Fruit fly (Drosophila melanogaster) whole organism, embryonic: ENCODE measurements around the gene topi.

Source experiments
- ATbp ChIP-seq: fragments of 200-800 bp; sonication (Bioruptor generic); optimal IDR thresholded peaks from 2 replicates; lab custom pipeline; 2017; ENCODE audit warnings: missing biosample characterization, mild to moderate bottlenecking, missing genetic modification characterization, missing genetic modification reagents
- Adf1 ChIP-seq: fragments of 200-800 bp; sonication (Bioruptor generic); IDR thresholded peaks from 2 replicates; pipeline ENCODE4 v1.3.6; 2022; ENCODE audit warnings: missing biosample characterization, missing genetic modification characterization
- CG10565 ChIP-seq: fragments of 200-800 bp; sonication (Bioruptor generic); optimal IDR thresholded peaks from 3 replicates; lab custom pipeline; 2016; ENCODE audit warnings: missing biosample characterization, mild to moderate bottlenecking, missing genetic modification characterization
- CG11398 ChIP-seq: fragments of 200-800 bp; sonication (Bioruptor generic); optimal IDR thresholded peaks from 2 replicates; lab custom pipeline; 2016; ENCODE audit warnings: missing biosample characterization, missing genetic modification characterization
- CG11560 ChIP-seq: fragments of 200-800 bp; sonication (Bioruptor generic); IDR thresholded peaks from 3 replicates; pipeline ENCODE4 v1.3.6; 2022; ENCODE audit warnings: missing biosample characterization, missing genetic modification characterization
- CG1233 ChIP-seq: fragments of 200-800 bp; sonication (Bioruptor generic); optimal IDR thresholded peaks from 4 replicates; lab custom pipeline; 2018; ENCODE audit warnings: missing biosample characterization, mild to moderate bottlenecking, missing genetic modification characterization
- CG12769 ChIP-seq: fragments of 200-800 bp; sonication (Bioruptor generic); optimal IDR thresholded peaks from 2 replicates; lab custom pipeline; 2019; ENCODE audit warnings: missing biosample characterization, mild to moderate bottlenecking, missing genetic modification characterization, moderate library complexity
- CG2116 ChIP-seq: fragments of 200-800 bp; sonication (Bioruptor generic); optimal IDR thresholded peaks from 3 replicates; lab custom pipeline; 2018; ENCODE audit warnings: missing biosample characterization, mild to moderate bottlenecking, missing genetic modification characterization
- CG2712 ChIP-seq: fragments of 200-800 bp; optimal IDR thresholded peaks from 3 replicates; lab custom pipeline; 2019; ENCODE audit warnings: missing biosample characterization, mild to moderate bottlenecking, missing genetic modification characterization, moderate library complexity
- CG2889 ChIP-seq: fragments of 200-800 bp; sonication (Bioruptor generic); IDR thresholded peaks from 3 replicates; pipeline ENCODE4 v1.3.6; 2022; ENCODE audit warnings: missing biosample characterization, missing genetic modification characterization
- CG4617 ChIP-seq: fragments of 200-800 bp; sonication (Bioruptor generic); optimal IDR thresholded peaks from 3 replicates; lab custom pipeline; 2016; ENCODE audit warnings: missing biosample characterization, missing genetic modification characterization, borderline replicate concordance
- CG5180 ChIP-seq: fragments of 200-800 bp; sonication (Bioruptor generic); optimal IDR thresholded peaks from 3 replicates; lab custom pipeline; 2017; ENCODE audit warnings: missing biosample characterization, missing genetic modification characterization, mild to moderate bottlenecking, moderate library complexity, missing genetic modification reagents
- CG7963 ChIP-seq: fragments of 200-800 bp; sonication (Bioruptor generic); IDR thresholded peaks from 3 replicates; pipeline ENCODE4 v1.3.6; 2022; ENCODE audit warnings: missing biosample characterization, missing genetic modification characterization; ENCODE audit not compliant: partially characterized antibody
- CG8924 ChIP-seq: fragments of 200-800 bp; optimal IDR thresholded peaks from 3 replicates; lab custom pipeline; 2019; ENCODE audit warnings: missing biosample characterization, mild to moderate bottlenecking, missing genetic modification characterization, moderate library complexity
- CG9609 ChIP-seq: fragments of 200-800 bp; sonication (Bioruptor generic); optimal IDR thresholded peaks from 3 replicates; lab custom pipeline; 2016; ENCODE audit warnings: missing biosample characterization, missing genetic modification characterization
- CG9797 ChIP-seq: fragments of 200-800 bp; sonication (Bioruptor generic); optimal IDR thresholded peaks from 3 replicates; lab custom pipeline; 2018; ENCODE audit warnings: missing biosample characterization, mild to moderate bottlenecking, missing genetic modification characterization
- CHES-1-like ChIP-seq: fragments of 200-800 bp; sonication (Bioruptor generic); optimal IDR thresholded peaks from 2 replicates; lab custom pipeline; 2016; ENCODE audit warnings: missing biosample characterization, missing genetic modification characterization
- D19B ChIP-seq: fragments of 200-800 bp; sonication (Bioruptor generic); optimal IDR thresholded peaks from 2 replicates; lab custom pipeline; 2017; ENCODE audit warnings: missing biosample characterization, mild to moderate bottlenecking, missing genetic modification characterization
- H2.0 ChIP-seq: fragments of 200-800 bp; sonication (Bioruptor generic); IDR thresholded peaks from 2 replicates; pipeline ENCODE4 v1.3.6; 2022; ENCODE audit warnings: missing biosample characterization, missing genetic modification characterization
- HHEX ChIP-seq: fragments of 200-800 bp; sonication (Bioruptor generic); optimal IDR thresholded peaks from 3 replicates; lab custom pipeline; 2017; ENCODE audit warnings: missing biosample characterization, mild to moderate bottlenecking, missing genetic modification characterization, missing genetic modification reagents
- Meics ChIP-seq: fragments of 200-800 bp; sonication (Bioruptor generic); optimal IDR thresholded peaks from 2 replicates; lab custom pipeline; 2017; ENCODE audit warnings: missing biosample characterization, mild to moderate bottlenecking, missing genetic modification characterization
- Myb ChIP-seq: fragments of 200-800 bp; sonication (Bioruptor generic); optimal IDR thresholded peaks from 2 replicates; lab custom pipeline; 2016; ENCODE audit warnings: missing biosample characterization, missing genetic modification characterization
- NfI ChIP-seq: fragments of 200-800 bp; sonication (Bioruptor generic); optimal IDR thresholded peaks from 3 replicates; lab custom pipeline; 2018; ENCODE audit warnings: missing biosample characterization, mild to moderate bottlenecking, missing genetic modification characterization, moderate library complexity
- Oli ChIP-seq: fragments of 200-800 bp; sonication (Bioruptor generic); optimal IDR thresholded peaks from 2 replicates; lab custom pipeline; 2018; ENCODE audit warnings: missing biosample characterization, mild to moderate bottlenecking, missing genetic modification characterization, moderate library complexity
- Ravus ChIP-seq: fragments of 200-800 bp; sonication (Bioruptor generic); IDR thresholded peaks from 2 replicates; pipeline ENCODE4 v1.3.6; 2022; ENCODE audit warnings: missing biosample characterization, missing genetic modification characterization
- Rfx ChIP-seq: fragments of 200-800 bp; sonication (Bioruptor generic); IDR thresholded peaks from 2 replicates; pipeline ENCODE4 v1.3.6; 2022; ENCODE audit warnings: missing biosample characterization, missing genetic modification characterization
- Sin3A ChIP-seq: fragments of >200 bp; optimal IDR thresholded peaks from 2 replicates; lab custom pipeline; 2018
- Six4 ChIP-seq: fragments of 200-800 bp; sonication (Bioruptor generic); optimal IDR thresholded peaks from 2 replicates; lab custom pipeline; 2016; ENCODE audit warnings: missing biosample characterization, missing genetic modification characterization
- Sox102F ChIP-seq: fragments of 200-800 bp; sonication (Bioruptor generic); optimal IDR thresholded peaks from 2 replicates; lab custom pipeline; 2018; ENCODE audit warnings: missing biosample characterization, mild to moderate bottlenecking, missing genetic modification characterization, moderate library complexity
- YL-1 ChIP-seq: fragments of 200-800 bp; sonication (Bioruptor generic); optimal IDR thresholded peaks from 3 replicates; lab custom pipeline; 2017; ENCODE audit warnings: missing biosample characterization, mild to moderate bottlenecking, missing genetic modification characterization
- ac ChIP-seq: fragments of 200-800 bp; sonication (Bioruptor generic); optimal IDR thresholded peaks from 3 replicates; lab custom pipeline; 2017; ENCODE audit warnings: missing biosample characterization, mild to moderate bottlenecking, missing genetic modification characterization
- bcd ChIP-seq: fragments of 200-800 bp; sonication (Bioruptor generic); optimal IDR thresholded peaks from 2 replicates; lab custom pipeline; 2017; ENCODE audit warnings: missing biosample characterization, mild to moderate bottlenecking, missing genetic modification characterization
- cato ChIP-seq: fragments of 200-800 bp; sonication (Bioruptor generic); optimal IDR thresholded peaks from 2 replicates; lab custom pipeline; 2016; ENCODE audit warnings: missing biosample characterization, missing genetic modification characterization, borderline replicate concordance
- caup ChIP-seq: fragments of 200-800 bp; sonication (Bioruptor generic); optimal IDR thresholded peaks from 3 replicates; lab custom pipeline; 2017; ENCODE audit warnings: missing biosample characterization, mild to moderate bottlenecking, missing genetic modification characterization, moderate library complexity; ENCODE audit not compliant: severe bottlenecking
- emc ChIP-seq: fragments of 200-800 bp; sonication (Bioruptor generic); optimal IDR thresholded peaks from 2 replicates; lab custom pipeline; 2016; ENCODE audit warnings: missing biosample characterization, missing genetic modification characterization
- ems ChIP-seq: fragments of 200-800 bp; sonication (Bioruptor generic); optimal IDR thresholded peaks from 3 replicates; lab custom pipeline; 2016; ENCODE audit warnings: missing biosample characterization, missing genetic modification characterization
- fd64A ChIP-seq: fragments of 200-800 bp; sonication (Bioruptor generic); optimal IDR thresholded peaks from 3 replicates; lab custom pipeline; 2018; ENCODE audit warnings: missing biosample characterization, mild to moderate bottlenecking, missing genetic modification characterization
- fd96Cb ChIP-seq: fragments of 200-800 bp; sonication (Bioruptor generic); optimal IDR thresholded peaks from 2 replicates; lab custom pipeline; 2018; ENCODE audit warnings: missing biosample characterization, mild to moderate bottlenecking, missing genetic modification characterization, moderate library complexity
- grau ChIP-seq: fragments of 200-800 bp; optimal IDR thresholded peaks from 3 replicates; lab custom pipeline; 2019; ENCODE audit warnings: missing biosample characterization, mild to moderate bottlenecking, missing genetic modification characterization, moderate library complexity
- gro ChIP-seq: fragments of 200-800 bp; sonication (Bioruptor generic); optimal IDR thresholded peaks from 2 replicates; lab custom pipeline; 2016; ENCODE audit warnings: missing biosample characterization, missing genetic modification characterization
- gt ChIP-seq: fragments of 200-800 bp; sonication (Bioruptor generic); IDR thresholded peaks from 2 replicates; pipeline ENCODE4 v1.3.6; 2022; ENCODE audit warnings: missing biosample characterization, missing genetic modification characterization
- jigr1 ChIP-seq: fragments of 200-800 bp; sonication (Bioruptor generic); IDR thresholded peaks from 3 replicates; pipeline ENCODE4 v1.3.6; 2022; ENCODE audit warnings: missing biosample characterization, missing genetic modification characterization
- ken ChIP-seq: fragments of 200-800 bp; sonication (Bioruptor generic); IDR thresholded peaks from 3 replicates; pipeline ENCODE4 v1.3.6; 2022; ENCODE audit warnings: missing biosample characterization, missing genetic modification characterization
- luna ChIP-seq: fragments of 200-800 bp; sonication (Bioruptor generic); optimal IDR thresholded peaks from 2 replicates; lab custom pipeline; 2016; ENCODE audit warnings: missing biosample characterization, missing genetic modification characterization
- pzg ChIP-seq: fragments of 200-800 bp; sonication (Bioruptor generic); optimal IDR thresholded peaks from 3 replicates; lab custom pipeline; 2018; ENCODE audit warnings: missing biosample characterization, mild to moderate bottlenecking, missing genetic modification characterization, moderate library complexity
- ro ChIP-seq: fragments of 200-800 bp; sonication (Bioruptor generic); IDR thresholded peaks from 2 replicates; pipeline ENCODE4 v1.3.6; 2022; ENCODE audit warnings: missing biosample characterization, missing genetic modification characterization
- row ChIP-seq: fragments of 200-800 bp; sonication (Bioruptor generic); IDR thresholded peaks from 3 replicates; pipeline ENCODE4 v1.3.6; 2022; ENCODE audit warnings: missing biosample characterization, missing genetic modification characterization
- sima ChIP-seq: fragments of 200-800 bp; sonication (Bioruptor generic); optimal IDR thresholded peaks from 2 replicates; lab custom pipeline; 2016; ENCODE audit warnings: missing biosample characterization, missing genetic modification characterization
- sna ChIP-seq: fragments of 200-800 bp; sonication (Bioruptor generic); IDR thresholded peaks from 2 replicates; pipeline ENCODE4 v1.3.6; 2022; ENCODE audit warnings: missing biosample characterization, missing genetic modification characterization; ENCODE audit not compliant: partially characterized antibody
- sr ChIP-seq: fragments of 200-800 bp; sonication (Bioruptor generic); IDR thresholded peaks from 3 replicates; pipeline ENCODE4 v1.3.6; 2022; ENCODE audit warnings: missing biosample characterization, missing genetic modification characterization
- trem ChIP-seq: fragments of 200-800 bp; optimal IDR thresholded peaks from 3 replicates; lab custom pipeline; 2019; ENCODE audit warnings: missing biosample characterization, mild to moderate bottlenecking, missing genetic modification characterization, moderate library complexity
- unc-4 ChIP-seq: fragments of 200-800 bp; sonication (Bioruptor generic); IDR thresholded peaks from 2 replicates; pipeline ENCODE4 v1.3.6; 2022; ENCODE audit warnings: missing biosample characterization, missing genetic modification characterization; ENCODE audit not compliant: partially characterized antibody

Gene topi

dm6 chr3R:9793018-9793417, 18.1 kb downstream of the topi start, which contains the start of gene CG8516 (continued):
- peak; percentile 31 for TF ChIP-seq CG2116 (GFP tag; lab: Kevin White, UChicago)
- no peak for TF ChIP-seq sr (GFP tag; lab: Robert Waterston, UW)
- no peak for TF ChIP-seq HHEX (GFP tag; lab: Kevin White, UChicago)
- no peak for TF ChIP-seq CG12769 (tag; lab: Kevin White, UChicago)
- no peak for TF ChIP-seq ATbp (GFP tag; lab: Kevin White, UChicago)
- TF ChIP-seq Six4 (GFP tag; lab: Kevin White, UChicago) = no peak
- no peak for TF ChIP-seq caup (GFP tag; lab: Kevin White, UChicago)
- TF ChIP-seq CG11398 (GFP tag; lab: Kevin White, UChicago) = no peak
- 0 out of 2 replicates have a peak, but pooled peaks have one; percentile 10 for TF ChIP-seq Adf1
- peak; percentile 30 for TF ChIP-seq CG2712
- no peak for TF ChIP-seq CG11560
- TF ChIP-seq luna (GFP tag; lab: Kevin White, UChicago) = no peak
- peak; percentile 0 for TF ChIP-seq Meics (GFP tag; lab: Kevin White, UChicago)
- peak; percentile 21 for TF ChIP-seq Sin3A (lab: Kevin White, UChicago)
- TF ChIP-seq Myb = peak; percentile 95
- TF ChIP-seq fd64A (GFP tag; lab: Kevin White, UChicago) = no peak
- TF ChIP-seq CG8924 (tag; lab: Kevin White, UChicago) = peak; percentile 23
- TF ChIP-seq Sox102F (GFP tag; lab: Kevin White, UChicago) = no peak
- no peak for TF ChIP-seq gro (GFP tag; lab: Kevin White, UChicago)
- no peak for TF ChIP-seq bcd
- no peak for TF ChIP-seq CG5180 (GFP tag; lab: Kevin White, UChicago)
- TF ChIP-seq CG9609 (GFP tag; lab: Kevin White, UChicago) = no peak
- no peak for TF ChIP-seq sna (GFP tag; lab: Robert Waterston, UW)
- TF ChIP-seq pzg (GFP tag; lab: Kevin White, UChicago) = peak; percentile 83
- TF ChIP-seq Rfx (GFP tag; lab: Robert Waterston, UW) = peak; percentile 33; the same call in 1 of the 2 replicates
- TF ChIP-seq CG9797 (GFP tag; lab: Kevin White, UChicago) = peak; percentile 93
- no peak for TF ChIP-seq ken (GFP tag; lab: Robert Waterston, UW)
- peak; percentile 60 for TF ChIP-seq trem (tag; lab: Kevin White, UChicago)
- TF ChIP-seq CG2889 (GFP tag; lab: Robert Waterston, UW) = no peak
- TF ChIP-seq ems (GFP tag; lab: Kevin White, UChicago) = no peak
- no peak for TF ChIP-seq ro
- TF ChIP-seq unc-4 (GFP tag; lab: Robert Waterston, UW) = peak; percentile 20; the same call in 1 of the 2 replicates
- no peak for TF ChIP-seq CG10565 (GFP tag; lab: Kevin White, UChicago)
- peak; percentile 18 for TF ChIP-seq grau
- peak; percentile 91 for TF ChIP-seq CG4617
- TF ChIP-seq row (GFP tag; lab: Robert Waterston, UW) = peak; percentile 64
- no peak for TF ChIP-seq NfI
- TF ChIP-seq CG7963 = no peak
- TF ChIP-seq H2.0 = no peak
- no peak for TF ChIP-seq CHES-1-like (GFP tag; lab: Kevin White, UChicago)
- no peak for TF ChIP-seq CG1233 (GFP tag; lab: Kevin White, UChicago)
- peak; percentile 77 for TF ChIP-seq YL-1
- no peak for TF ChIP-seq fd96Cb
- TF ChIP-seq Oli (tag; lab: Kevin White, UChicago) = no peak
- TF ChIP-seq cato = no peak
- no peak for TF ChIP-seq emc (GFP tag; lab: Kevin White, UChicago)
- TF ChIP-seq Ravus (GFP tag; lab: Robert Waterston, UW) = no peak
- TF ChIP-seq ac (GFP tag; lab: Kevin White, UChicago) = no peak
- no peak for TF ChIP-seq D19B (GFP tag; lab: Kevin White, UChicago)
- no peak for TF ChIP-seq gt (GFP tag; lab: Robert Waterston, UW)
- TF ChIP-seq sima (GFP tag; lab: Kevin White, UChicago) = no peak
- no peak for TF ChIP-seq jigr1 (GFP tag; lab: Robert Waterston, UW)
